Worm (Caenorhabditis elegans) whole organism, L2 larva: Measurements from ENCODE around the gene ifa-3.
A peak's percentile ranks its signal among the peaks of the same experiment; 100 is the strongest.

Experiments used
- C34F6.9 ChIP-seq: fragments of 150-350 bp; optimal IDR thresholded peaks from 2 replicates; lab custom pipeline; 2014; ENCODE audit warnings: missing biosample characterization, missing genetic modification characterization
- F13H6.1 ChIP-seq: sonication (generic microtip); optimal IDR thresholded peaks from 2 replicates; lab custom pipeline; 2016; ENCODE audit warnings: missing genetic modification characterization, missing compliant biosample characterization
- Y55F3AM.14 ChIP-seq: fragments of 200-800 bp; sonication (Bioruptor generic); optimal IDR thresholded peaks from 2 replicates; lab custom pipeline; 2018; ENCODE audit warnings: mild to moderate bottlenecking, missing genetic modification characterization, missing compliant biosample characterization
- ZK546.5 ChIP-seq: sonication (generic microtip); optimal IDR thresholded peaks from 2 replicates; lab custom pipeline; 2017; ENCODE audit warnings: missing biosample characterization, missing genetic modification characterization
- alr-1 ChIP-seq: fragments of 150-350 bp; optimal IDR thresholded peaks from 2 replicates; lab custom pipeline; 2014; ENCODE audit warnings: missing biosample characterization, missing genetic modification characterization
- aly-2 ChIP-seq: fragments of 150-350 bp; optimal IDR thresholded peaks from 2 replicates; lab custom pipeline; 2014; ENCODE audit warnings: missing biosample characterization, missing genetic modification characterization
- ama-1 ChIP-seq: fragments of 150-350 bp; optimal IDR thresholded peaks from 2 replicates; lab custom pipeline; 2018; ENCODE audit warnings: inconsistent platforms
- crh-2 ChIP-seq: sonication (generic microtip); optimal IDR thresholded peaks from 2 replicates; lab custom pipeline; 2017; ENCODE audit warnings: missing biosample characterization, missing genetic modification characterization
- egl-27 ChIP-seq: sonication (generic microtip); optimal IDR thresholded peaks from 3 replicates; lab custom pipeline; 2017; ENCODE audit warnings: missing biosample characterization, missing genetic modification reagents, missing genetic modification characterization
- elt-1 ChIP-seq: fragments of 150-350 bp; optimal IDR thresholded peaks from 2 replicates; lab custom pipeline; 2014; ENCODE audit warnings: missing biosample characterization, missing genetic modification characterization
- elt-3 ChIP-seq: sonication (generic microtip); optimal IDR thresholded peaks from 2 replicates; lab custom pipeline; 2017; ENCODE audit warnings: missing biosample characterization, missing genetic modification characterization
- fos-1 ChIP-seq: fragments of 150-350 bp; optimal IDR thresholded peaks from 2 replicates; lab custom pipeline; 2014; ENCODE audit warnings: missing biosample characterization, missing genetic modification characterization
- gmeb-1 ChIP-seq: fragments of 150-350 bp; optimal IDR thresholded peaks from 2 replicates; lab custom pipeline; 2014; ENCODE audit warnings: missing biosample characterization, missing genetic modification characterization
- lin-11 ChIP-seq: fragments of 150-350 bp; sonication (generic microtip); optimal IDR thresholded peaks from 2 replicates; lab custom pipeline; 2014; ENCODE audit warnings: missing biosample characterization, missing genetic modification characterization, inconsistent platforms, mixed read lengths
- lin-13 ChIP-seq: fragments of 150-350 bp; optimal IDR thresholded peaks from 2 replicates; lab custom pipeline; 2014; ENCODE audit warnings: missing biosample characterization, missing genetic modification reagents, missing genetic modification characterization
- lin-39 ChIP-seq: fragments of 150-350 bp; optimal IDR thresholded peaks from 2 replicates; lab custom pipeline; 2014; ENCODE audit warnings: missing biosample characterization, missing genetic modification reagents, missing genetic modification characterization
- lsy-2 ChIP-seq, 2 experiments: fragments of 150-350 bp in 1 of 2; sonication (generic microtip) in 1 of 2; optimal IDR thresholded peaks; 2 replicates each; lab custom pipeline; 2014 to 2017; ENCODE audit warnings: missing biosample characterization in 2 of 2, missing genetic modification characterization in 2 of 2
- mbf-1 ChIP-seq: sonication (generic microtip); optimal IDR thresholded peaks from 2 replicates; lab custom pipeline; 2017; ENCODE audit warnings: missing biosample characterization, missing genetic modification characterization
- mdl-1 ChIP-seq, 2 experiments: fragments of 150-350 bp in 1 of 2; sonication (generic microtip) in 1 of 2; optimal IDR thresholded peaks; 2 replicates each; lab custom pipeline; 2017; ENCODE audit warnings: missing biosample characterization in 2 of 2, missing genetic modification characterization in 2 of 2
- nhr-11 ChIP-seq: fragments of 150-350 bp; optimal IDR thresholded peaks from 2 replicates; lab custom pipeline; 2014; ENCODE audit warnings: missing biosample characterization, missing genetic modification characterization
- nhr-129 ChIP-seq: fragments of 150-350 bp; optimal IDR thresholded peaks from 2 replicates; lab custom pipeline; 2014; ENCODE audit warnings: missing biosample characterization, missing genetic modification characterization
- nhr-21 ChIP-seq: fragments of 150-350 bp; optimal IDR thresholded peaks from 2 replicates; lab custom pipeline; 2014; ENCODE audit warnings: missing biosample characterization, missing genetic modification characterization
- nhr-23 ChIP-seq: fragments of 150-350 bp; optimal IDR thresholded peaks from 2 replicates; lab custom pipeline; 2014; ENCODE audit warnings: missing biosample characterization, missing genetic modification reagents, missing genetic modification characterization
- nhr-237 ChIP-seq: fragments of 150-350 bp; optimal IDR thresholded peaks from 2 replicates; lab custom pipeline; 2014; ENCODE audit warnings: missing biosample characterization, missing genetic modification characterization
- nhr-6 ChIP-seq: fragments of 150-350 bp; optimal IDR thresholded peaks from 2 replicates; lab custom pipeline; 2014; ENCODE audit warnings: missing biosample characterization, missing genetic modification characterization
- peb-1 ChIP-seq: fragments of 150-350 bp; optimal IDR thresholded peaks from 2 replicates; lab custom pipeline; 2014; ENCODE audit warnings: missing biosample characterization, missing genetic modification characterization
- sem-4 ChIP-seq: fragments of 150-350 bp; optimal IDR thresholded peaks from 2 replicates; lab custom pipeline; 2014; ENCODE audit warnings: missing biosample characterization, missing genetic modification reagents, missing genetic modification characterization
- sma-3 ChIP-seq: sonication (generic microtip); optimal IDR thresholded peaks from 2 replicates; lab custom pipeline; 2016; ENCODE audit warnings: missing genetic modification reagents, missing genetic modification characterization, missing compliant biosample characterization
- sma-9 ChIP-seq, 2 experiments: fragments of 150-350 bp in 1 of 2; sonication (generic microtip) in 1 of 2; optimal IDR thresholded peaks; 2 replicates each; lab custom pipeline; 2014 to 2016; ENCODE audit warnings: missing genetic modification characterization in 2 of 2, mild to moderate bottlenecking in 1 of 2, missing biosample characterization in 1 of 2, missing compliant biosample characterization in 1 of 2, missing genetic modification reagents in 1 of 2, moderate library complexity in 1 of 2
- unc-39 ChIP-seq: fragments of 150-350 bp; optimal IDR thresholded peaks from 2 replicates; lab custom pipeline; 2014; ENCODE audit warnings: missing biosample characterization, missing genetic modification characterization
- unc-55 ChIP-seq: fragments of 150-350 bp; sonication (generic microtip); optimal IDR thresholded peaks from 3 replicates; lab custom pipeline; 2014; ENCODE audit warnings: missing biosample characterization, missing genetic modification reagents, missing genetic modification characterization
- unc-62 ChIP-seq: fragments of 150-350 bp; optimal IDR thresholded peaks from 2 replicates; lab custom pipeline; 2014; ENCODE audit warnings: missing biosample characterization, missing genetic modification reagents, missing genetic modification characterization
- ztf-1 ChIP-seq: fragments of 200-800 bp; sonication (Bioruptor generic); conservative IDR thresholded peaks from 2 replicates; pipeline ENCODE4 v1.3.6; 2022; ENCODE audit warnings: missing genetic modification characterization, missing compliant biosample characterization
- ztf-11 ChIP-seq: sonication (generic microtip); optimal IDR thresholded peaks from 2 replicates; lab custom pipeline; 2017; ENCODE audit warnings: missing biosample characterization, missing genetic modification characterization

Gene ifa-3

ce11 chrX:16275255-16275813 is 5.5 kb upstream of the ifa-3 start, which contains the start of gene sdc-1:
Gene sdc-1, plus strand, starts transcription at chrX:16275763.
- TF ChIP-seq sma-9 (GFP tag; optimal IDR thresholded peaks at IDR 0.05; lab: Kevin White, UChicago) (peak; percentile 34), sma-9 (tag; optimal IDR thresholded peaks at IDR 0.05; lab: Kevin White, UChicago) (no peak), gmeb-1 (peak; percentile 4), lsy-2 (tag; optimal IDR thresholded peaks at IDR 0.05; lab: Kevin White, UChicago) (peak in 1 of 2 experiments; percentile 48), nhr-129 (tag; lab: Kevin White, UChicago) (peak; percentile 62), nhr-11 (tag; lab: Kevin White, UChicago) (no peak), nhr-6 (no peak), unc-55 (peak; percentile 48), fos-1 (tag; lab: Kevin White, UChicago) (peak; percentile 51), lin-11 (tag; lab: Kevin White, UChicago) (peak; percentile 47), ztf-11 (tag; lab: Kevin White, UChicago) (no peak), alr-1 (tag; lab: Kevin White, UChicago) (no peak), C34F6.9 (tag; lab: Kevin White, UChicago) (peak; percentile 55), elt-3 (no peak), elt-1 (tag; lab: Kevin White, UChicago) (no peak), mdl-1 (tag; optimal IDR thresholded peaks at IDR 0.05; lab: Kevin White, UChicago) (peak; percentile 35 to 55), ztf-1 (GFP tag; lab: Robert Waterston, UW) (no peak), unc-39 (tag; lab: Kevin White, UChicago) (no peak), F13H6.1 (tag; lab: Kevin White, UChicago) (peak; percentile 46), egl-27 (tag; lab: Kevin White, UChicago) (peak; percentile 1), aly-2 (no peak), crh-2 (peak; percentile 25), ZK546.5 (tag; lab: Kevin White, UChicago) (no peak), nhr-23 (tag; lab: Kevin White, UChicago) (no peak)

- TF ChIP-seq lsy-2 (tag; optimal IDR thresholded peaks at IDR 0.05; lab: Kevin White, UChicago) (no peak), egl-27 (tag; lab: Kevin White, UChicago) (no peak), fos-1 (tag; lab: Kevin White, UChicago) (peak; percentile 18), sma-9 (GFP tag; optimal IDR thresholded peaks at IDR 0.05; lab: Kevin White, UChicago) (peak; percentile 61), sma-9 (tag; optimal IDR thresholded peaks at IDR 0.05; lab: Kevin White, UChicago) (no peak), Y55F3AM.14 (no peak), F13H6.1 (tag; lab: Kevin White, UChicago) (peak; percentile 17), sem-4 (tag; lab: Kevin White, UChicago) (no peak), nhr-6 (no peak), mbf-1 (tag; lab: Kevin White, UChicago) (no peak), lin-11 (tag; lab: Kevin White, UChicago) (no peak), C34F6.9 (tag; lab: Kevin White, UChicago) (peak; percentile 3), peb-1 (tag; lab: Kevin White, UChicago) (no peak), nhr-129 (tag; lab: Kevin White, UChicago) (peak; percentile 23), lin-13 (GFP tag; lab: Kevin White, UChicago) (peak; percentile 28), gmeb-1 (peak; percentile 30), nhr-21 (peak; percentile 4), ama-1 (lab: Kevin White, UChicago) (no peak), unc-55 (peak; percentile 49), crh-2 (peak; percentile 41), unc-62 (GFP tag; lab: Kevin White, UChicago) (no peak), nhr-11 (tag; lab: Kevin White, UChicago) (peak; percentile 4), sma-3 (GFP tag; lab: Kevin White, UChicago) (peak; percentile 43), lin-39 (tag; lab: Kevin White, UChicago) (no peak)
Observed at ce11 chrX:16271147-16271546, 1.3 kb upstream of the ifa-3 start.

ce11 chrX:16265636-16266384 is 4.1 kb downstream of the ifa-3 start, which contains the start of gene mua-6:
Gene mua-6, minus strand, starts transcription at chrX:16265686.
- TF ChIP-seq nhr-237 (no peak), sma-3 (GFP tag; lab: Kevin White, UChicago) (peak; percentile 83), fos-1 (tag; lab: Kevin White, UChicago) (peak; percentile 17)
- TF ChIP-seq, all 48 proteins: peak for 2
